Worm (Caenorhabditis elegans) whole organism, L4 larva: ENCODE measurements around the gene fzy-1.

Experiments
- F37D6.2 ChIP-seq: sonication (generic microtip); optimal IDR thresholded peaks from 2 replicates; lab custom pipeline; 2016; ENCODE audit warnings: mild to moderate bottlenecking, missing genetic modification characterization, missing compliant biosample characterization
- daf-16 ChIP-seq, 3 experiments: sonication (generic microtip); optimal IDR thresholded peaks; 2 replicates each; lab custom pipeline; 2016 to 2017; ENCODE audit warnings: missing genetic modification characterization in 3 of 3, missing genetic modification reagents in 3 of 3, mild to moderate bottlenecking in 2 of 3, missing compliant biosample characterization in 2 of 3, missing biosample characterization in 1 of 3, moderate library complexity in 1 of 3
- gei-8 ChIP-seq: fragments of 200-800 bp; sonication (Bioruptor generic); optimal IDR thresholded peaks from 2 replicates; lab custom pipeline; 2018; ENCODE audit warnings: mild to moderate bottlenecking, missing genetic modification characterization, missing compliant biosample characterization
- nhr-111 ChIP-seq: fragments of 200-800 bp; sonication (Bioruptor generic); optimal IDR thresholded peaks from 2 replicates; lab custom pipeline; 2018; ENCODE audit warnings: mild to moderate bottlenecking, missing genetic modification characterization, missing compliant biosample characterization

DNA sequence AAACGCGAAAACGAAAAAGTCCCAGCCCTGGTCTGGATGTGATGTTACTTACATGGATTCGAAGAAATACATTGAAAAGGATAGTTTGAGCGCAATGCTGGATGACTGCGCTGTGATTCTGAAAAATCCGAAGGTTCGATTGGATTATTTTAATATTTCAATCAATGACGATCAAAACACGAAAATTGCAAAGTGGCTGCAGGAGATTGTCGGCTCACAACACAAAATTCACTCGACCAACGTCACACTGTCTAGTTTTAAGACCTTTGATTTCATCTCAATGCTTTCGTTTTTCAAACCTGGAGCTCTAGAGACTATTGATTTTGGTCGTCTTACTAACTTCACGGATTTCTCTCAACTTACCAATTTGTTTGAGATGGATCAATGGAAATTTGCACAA, 50.9 kb downstream of the fzy-1 start, which contains the start of gene C17C3.5:
- TF ChIP-seq gei-8 (GFP tag; lab: Kevin White, UChicago) (no peak), nhr-111 (GFP tag; lab: Kevin White, UChicago) (no peak), F37D6.2 (tag; lab: Kevin White, UChicago) (no peak), daf-16 (GFP tag; optimal IDR thresholded peaks at IDR 0.05; lab: Kevin White, UChicago) (no peak), daf-16 (tag; optimal IDR thresholded peaks at IDR 0.05; lab: Kevin White, UChicago) (no peak)
